Fruit fly (Drosophila melanogaster): ENCODE results near the gene CG33178.

Gene CG33178

DNA sequence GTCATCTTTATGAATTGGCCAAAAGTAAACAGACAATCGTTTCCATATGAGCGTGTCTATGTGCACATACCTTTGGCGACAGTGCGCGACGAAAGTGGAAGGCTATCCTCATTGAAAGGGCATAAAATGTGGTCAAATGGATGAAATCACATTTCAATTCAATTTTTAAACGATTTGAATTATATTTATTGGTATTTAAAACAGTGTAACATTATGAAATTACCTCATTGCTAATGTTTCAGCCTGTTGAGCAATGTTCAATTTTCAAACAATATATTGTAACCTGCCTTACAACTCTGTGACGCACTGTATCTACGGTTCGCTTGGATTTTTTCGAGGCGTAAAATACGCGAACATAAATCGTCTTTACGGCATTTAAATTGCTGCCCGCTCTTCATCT, 37.5 kb downstream of the CG33178 start (continued):
- TF ChIP-seq CG4360 (GFP tag; IDR thresholded peaks at IDR 0.05) = no peak
- TF ChIP-seq CG16863 (GFP tag; optimal IDR thresholded peaks at IDR 0.05) = no peak
- TF ChIP-seq sqz (GFP tag; optimal IDR thresholded peaks at IDR 0.05) = no peak
- TF ChIP-seq CG10543 (GFP tag; optimal IDR thresholded peaks at IDR 0.05) = no peak
- peak; percentile 9 for TF ChIP-seq CG12391 (tag; optimal IDR thresholded peaks at IDR 0.05)
- 0 out of 2 replicates have a peak, but pooled peaks have one; percentile 21 for TF ChIP-seq vvl (GFP tag; IDR thresholded peaks at IDR 0.05)
- TF ChIP-seq CG10267 (tag; optimal IDR thresholded peaks at IDR 0.05) = no peak
- no peak for TF ChIP-seq Blimp-1 (GFP tag; optimal IDR thresholded peaks at IDR 0.05)
- TF ChIP-seq CG13287 (GFP tag; IDR thresholded peaks at IDR 0.05; ENCODE audit: partially characterized antibody) = no peak
- no peak for TF ChIP-seq hkb (optimal IDR thresholded peaks at IDR 0.05)
- TF ChIP-seq hkb (GFP tag; IDR thresholded peaks at IDR 0.05) = peak; percentile 28; the same call in 1 of the 2 replicates
- peak; percentile 14 for TF ChIP-seq CG8924 (tag; optimal IDR thresholded peaks at IDR 0.05)
- no peak for TF ChIP-seq CG10979 (tag; optimal IDR thresholded peaks at IDR 0.05)
- peak; percentile 32; the same call in 1 of the 2 replicates for TF ChIP-seq Drgx (GFP tag; IDR thresholded peaks at IDR 0.05)
- TF ChIP-seq Nf-YB (GFP tag; optimal IDR thresholded peaks at IDR 0.05) = no peak
- no peak for TF ChIP-seq CG10321 (GFP tag; IDR thresholded peaks at IDR 0.05)
- no peak for TF ChIP-seq CG4328 (GFP tag; optimal IDR thresholded peaks at IDR 0.05)
- TF ChIP-seq disco-r (GFP tag; optimal IDR thresholded peaks at IDR 0.05) = no peak
- peak; percentile 28 for TF ChIP-seq CG16815 (GFP tag; optimal IDR thresholded peaks at IDR 0.05)
- TF ChIP-seq Poxn (GFP tag; IDR thresholded peaks at IDR 0.05) = no peak
- TF ChIP-seq Bteb2 (GFP tag; optimal IDR thresholded peaks at IDR 0.05) = peak; percentile 3
- TF ChIP-seq fd96Cb (tag; optimal IDR thresholded peaks at IDR 0.05) = no peak
- no peak for TF ChIP-seq Hey (tag; optimal IDR thresholded peaks at IDR 0.05)
- TF ChIP-seq emc (GFP tag; optimal IDR thresholded peaks at IDR 0.05) = no peak
- TF ChIP-seq repo (GFP tag; optimal IDR thresholded peaks at IDR 0.05) = no peak
- peak; percentile 58 for TF ChIP-seq CG30403 (GFP tag; optimal IDR thresholded peaks at IDR 0.05)
- TF ChIP-seq Six4 (GFP tag; optimal IDR thresholded peaks at IDR 0.05) = no peak
- no peak for TF ChIP-seq ato (GFP tag; IDR thresholded peaks at IDR 0.05; ENCODE audit: partially characterized antibody)
- TF ChIP-seq CG5180 (GFP tag; optimal IDR thresholded peaks at IDR 0.05) = no peak
- TF ChIP-seq bbx (GFP tag; IDR thresholded peaks at IDR 0.05; ENCODE audit: partially characterized antibody) = no peak
- TF ChIP-seq Neu2 (GFP tag; optimal IDR thresholded peaks at IDR 0.05; ENCODE audit: borderline replicate concordance) = no peak
- TF ChIP-seq ERR (GFP tag; optimal IDR thresholded peaks at IDR 0.05) = no peak
- peak; percentile 62 for TF ChIP-seq CG7839 (tag; optimal IDR thresholded peaks at IDR 0.05)
- no peak for TF ChIP-seq MTF-1 (GFP tag; optimal IDR thresholded peaks at IDR 0.05; ENCODE audit: borderline replicate concordance)
- peak; percentile 32 for TF ChIP-seq pho (GFP tag; optimal IDR thresholded peaks at IDR 0.05)
- TF ChIP-seq chinmo (GFP tag; IDR thresholded peaks at IDR 0.05; ENCODE audit: partially characterized antibody) = no peak
- TF ChIP-seq GATAe (GFP tag; conservative IDR thresholded peaks at IDR 0.05) = no peak
- no peak for TF ChIP-seq CG30431 (GFP tag; optimal IDR thresholded peaks at IDR 0.05)
- peak; percentile 28; the same call in 1 of the 2 replicates for TF ChIP-seq ranshi (GFP tag; IDR thresholded peaks at IDR 0.05)
- TF ChIP-seq exex (tag; optimal IDR thresholded peaks at IDR 0.05) = no peak
- peak; percentile 50 for TF ChIP-seq CG9817 (tag; optimal IDR thresholded peaks at IDR 0.05)
- peak; percentile 49 for TF ChIP-seq Aef1 (GFP tag; IDR thresholded peaks at IDR 0.05)
- TF ChIP-seq CG6175 (GFP tag; IDR thresholded peaks at IDR 0.05) = no peak
- TF ChIP-seq CG2678 (tag; optimal IDR thresholded peaks at IDR 0.05) = peak; percentile 69
- TF ChIP-seq Rfx (GFP tag; IDR thresholded peaks at IDR 0.05) = peak; percentile 77
- TF ChIP-seq hth (optimal IDR thresholded peaks at IDR 0.05) = no peak
- TF ChIP-seq cg (GFP tag; optimal IDR thresholded peaks at IDR 0.05) = no peak
- no peak for TF ChIP-seq bab2 (GFP tag; optimal IDR thresholded peaks at IDR 0.05)
- no peak for TF ChIP-seq jigr1 (GFP tag; IDR thresholded peaks at IDR 0.05)
- no peak for TF ChIP-seq H2.0 (GFP tag; IDR thresholded peaks at IDR 0.05)
- TF ChIP-seq CG11695 (GFP tag; IDR thresholded peaks at IDR 0.05) = peak; percentile 67; the same call in 2 of the 3 replicates

Measured in whole organism, embryonic.